Fruit fly (Drosophila melanogaster): Measurements from ENCODE around the gene spn-D.

The spn-D gene

dm6 chr3R:27152129-27152968 is 13.2 kb upstream of the spn-D start (continued):
- TF ChIP-seq YL-1 (GFP tag; optimal IDR thresholded peaks at IDR 0.05): peak; percentile 25
- peak; percentile 49 for TF ChIP-seq schlank (tag; optimal IDR thresholded peaks at IDR 0.05)
- TF ChIP-seq phol (tag; optimal IDR thresholded peaks at IDR 0.05): peak; percentile 58
- TF ChIP-seq Sry-β (GFP tag; optimal IDR thresholded peaks at IDR 0.05): no peak
- TF ChIP-seq ssp (GFP tag; IDR thresholded peaks at IDR 0.05): 0 out of 2 replicates have a peak, but pooled peaks have one; percentile 6
- TF ChIP-seq CG17612 (GFP tag; IDR thresholded peaks at IDR 0.05): no peak
- peak; percentile 57 for TF ChIP-seq bab2 (GFP tag; optimal IDR thresholded peaks at IDR 0.05)
- peak; percentile 63 for TF ChIP-seq CG9817 (tag; optimal IDR thresholded peaks at IDR 0.05)
- TF ChIP-seq CG10209 (GFP tag; optimal IDR thresholded peaks at IDR 0.05): peak; percentile 51
- no peak for TF ChIP-seq Lhr (GFP tag; optimal IDR thresholded peaks at IDR 0.05)
- TF ChIP-seq CG12236 (GFP tag; optimal IDR thresholded peaks at IDR 0.05): no peak
- TF ChIP-seq CG7271 (tag; optimal IDR thresholded peaks at IDR 0.05): no peak
- TF ChIP-seq so (GFP tag; IDR thresholded peaks at IDR 0.05): no peak
- no peak for TF ChIP-seq CG8359 (GFP tag; optimal IDR thresholded peaks at IDR 0.05; ENCODE audit: borderline replicate concordance)
- TF ChIP-seq jing (GFP tag; optimal IDR thresholded peaks at IDR 0.05): no peak
- no peak for TF ChIP-seq C15 (GFP tag; IDR thresholded peaks at IDR 0.05)
- TF ChIP-seq CoRest (tag; optimal IDR thresholded peaks at IDR 0.05): peak; percentile 62
- no peak for TF ChIP-seq odd (GFP tag; optimal IDR thresholded peaks at IDR 0.05)
- no peak for TF ChIP-seq CG42726 (GFP tag; IDR thresholded peaks at IDR 0.05; ENCODE audit: partially characterized antibody)
- TF ChIP-seq Scr (GFP tag; IDR thresholded peaks at IDR 0.05; ENCODE audit: partially characterized antibody): no peak
- no peak for TF ChIP-seq CG14050 (GFP tag; IDR thresholded peaks at IDR 0.05)
- no peak for TF ChIP-seq lbe (GFP tag; optimal IDR thresholded peaks at IDR 0.05)
- TF ChIP-seq CG4854 (GFP tag; optimal IDR thresholded peaks at IDR 0.05): peak; percentile 22
- TF ChIP-seq CG13894 (tag; optimal IDR thresholded peaks at IDR 0.05): no peak
- TF ChIP-seq Hr3 (GFP tag; optimal IDR thresholded peaks at IDR 0.05): peak; percentile 32
- TF ChIP-seq chif (GFP tag; optimal IDR thresholded peaks at IDR 0.05): no peak
- no peak for TF ChIP-seq Kr (GFP tag; optimal IDR thresholded peaks at IDR 0.05)
- TF ChIP-seq pfk (GFP tag; optimal IDR thresholded peaks at IDR 0.05): no peak
- peak; percentile 0 for TF ChIP-seq CG8089 (GFP tag; optimal IDR thresholded peaks at IDR 0.05)
- TF ChIP-seq crc (GFP tag; optimal IDR thresholded peaks at IDR 0.05): no peak
- TF ChIP-seq Dbx (GFP tag; IDR thresholded peaks at IDR 0.05): peak; percentile 50; the same call in 1 of the 3 replicates
- TF ChIP-seq Mrtf (GFP tag; IDR thresholded peaks at IDR 0.05): no peak
- TF ChIP-seq CG11456 (GFP tag; IDR thresholded peaks at IDR 0.05): no peak
- no peak for TF ChIP-seq CG32767 (GFP tag; IDR thresholded peaks at IDR 0.05)
- no peak for TF ChIP-seq ftz-f1 (GFP tag; optimal IDR thresholded peaks at IDR 0.05)
- no peak for TF ChIP-seq CG4424 (GFP tag; optimal IDR thresholded peaks at IDR 0.05)
- peak; percentile 59 for TF ChIP-seq CG17359 (tag; optimal IDR thresholded peaks at IDR 0.05)
- no peak for TF ChIP-seq CG6683 (GFP tag; optimal IDR thresholded peaks at IDR 0.05)
- TF ChIP-seq Mes4 (GFP tag; optimal IDR thresholded peaks at IDR 0.05): peak; percentile 13
- TF ChIP-seq ttk (GFP tag; IDR thresholded peaks at IDR 0.05): no peak
- peak; percentile 36; the same call in 1 of the 2 replicates for TF ChIP-seq vvl (GFP tag; IDR thresholded peaks at IDR 0.05)
- peak; percentile 54 for TF ChIP-seq lab (GFP tag; optimal IDR thresholded peaks at IDR 0.05)
- TF ChIP-seq CG7357 (GFP tag; IDR thresholded peaks at IDR 0.05): 0 out of 3 replicates have a peak, but pooled peaks have one; percentile 22
- no peak for TF ChIP-seq gce (GFP tag; IDR thresholded peaks at IDR 0.05)
- peak; percentile 16 for TF ChIP-seq CG4820 (GFP tag; optimal IDR thresholded peaks at IDR 0.05)
- TF ChIP-seq NfI (GFP tag; optimal IDR thresholded peaks at IDR 0.05): peak; percentile 32
- peak; percentile 56 for TF ChIP-seq CG2712 (tag; optimal IDR thresholded peaks at IDR 0.05)
- TF ChIP-seq CG18011 (GFP tag; optimal IDR thresholded peaks at IDR 0.05): peak; percentile 19
- TF ChIP-seq Nf-YB (GFP tag; optimal IDR thresholded peaks at IDR 0.05): peak; percentile 15

Data from whole organism, embryonic.